Worm (Caenorhabditis elegans) whole organism, young adult: Measurements from ENCODE around the gene srd-33.

Experiments used
- C17E4.6 ChIP-seq: fragments of 200-800 bp; sonication (Bioruptor generic); IDR thresholded peaks from 2 replicates; pipeline ENCODE4 v1.3.6; 2022; ENCODE audit warnings: missing genetic modification reagents, missing genetic modification characterization, missing compliant biosample characterization
- D2030.7 ChIP-seq: fragments of 200-800 bp; sonication (Bioruptor generic); IDR thresholded peaks from 2 replicates; pipeline ENCODE4 v1.3.6; 2022; ENCODE audit warnings: missing genetic modification reagents, missing genetic modification characterization, missing compliant biosample characterization
- F10E7.11 ChIP-seq: sonication (generic microtip); optimal IDR thresholded peaks from 2 replicates; lab custom pipeline; 2017; ENCODE audit warnings: mild to moderate bottlenecking, missing genetic modification characterization, moderate library complexity, missing compliant biosample characterization
- F37B4.10 ChIP-seq: fragments of 200-800 bp; sonication (Bioruptor generic); IDR thresholded peaks from 2 replicates; pipeline ENCODE4 v1.3.6; 2022; ENCODE audit warnings: missing genetic modification characterization, missing compliant biosample characterization
- F49E8.2 ChIP-seq: sonication (generic microtip); optimal IDR thresholded peaks from 3 replicates; lab custom pipeline; 2017; ENCODE audit warnings: missing genetic modification characterization, mild to moderate bottlenecking, missing compliant biosample characterization, antibody characterized with exemption, moderate library complexity; ENCODE audit not compliant: insufficient read depth
- F55B11.4 ChIP-seq: sonication (generic microtip); optimal IDR thresholded peaks from 2 replicates; lab custom pipeline; 2016; ENCODE audit warnings: missing compliant biosample characterization, missing genetic modification characterization, borderline replicate concordance; ENCODE audit not compliant: insufficient read depth
- T26A5.8 ChIP-seq: sonication (generic microtip); optimal IDR thresholded peaks from 2 replicates; lab custom pipeline; 2016; ENCODE audit warnings: missing genetic modification characterization, missing compliant biosample characterization
- Y53G8AR.9 ChIP-seq: fragments of 200-800 bp; sonication (Bioruptor generic); conservative IDR thresholded peaks from 2 replicates; pipeline ENCODE4 v1.3.6; 2022; ENCODE audit warnings: missing genetic modification reagents, missing genetic modification characterization, missing compliant biosample characterization
- Y56A3A.18 ChIP-seq: fragments of 200-800 bp; sonication (Bioruptor generic); IDR thresholded peaks from 2 replicates; pipeline ENCODE4 v1.3.6; 2022; ENCODE audit warnings: missing genetic modification reagents, missing genetic modification characterization, missing compliant biosample characterization
- Y95B8A.8 ChIP-seq: fragments of 200-800 bp; sonication (Bioruptor generic); IDR thresholded peaks from 2 replicates; pipeline ENCODE4 v1.3.6; 2022; ENCODE audit warnings: missing genetic modification reagents, missing genetic modification characterization, missing compliant biosample characterization
- ZK185.1 ChIP-seq: sonication (generic microtip); optimal IDR thresholded peaks from 2 replicates; lab custom pipeline; 2016; ENCODE audit warnings: mild to moderate bottlenecking, missing genetic modification characterization, missing compliant biosample characterization; ENCODE audit not compliant: poor library complexity, severe bottlenecking
- atf-7 ChIP-seq: sonication (generic microtip); optimal IDR thresholded peaks from 2 replicates; lab custom pipeline; 2017; ENCODE audit warnings: mild to moderate bottlenecking, missing genetic modification characterization, missing compliant biosample characterization
- ceh-40 ChIP-seq: fragments of 200-800 bp; sonication (Bioruptor generic); IDR thresholded peaks from 2 replicates; pipeline ENCODE4 v1.3.6; 2022; ENCODE audit warnings: missing genetic modification characterization, missing compliant biosample characterization
- ceh-91 ChIP-seq: fragments of 200-800 bp; sonication (Bioruptor generic); IDR thresholded peaks from 2 replicates; pipeline ENCODE4 v1.3.6; 2022; ENCODE audit warnings: missing genetic modification reagents, missing genetic modification characterization, missing compliant biosample characterization
- die-1 ChIP-seq: sonication (generic microtip); optimal IDR thresholded peaks from 2 replicates; lab custom pipeline; 2016; ENCODE audit warnings: missing genotype, mild to moderate bottlenecking, missing genetic modification characterization, missing compliant biosample characterization
- dox-1 ChIP-seq: fragments of 200-800 bp; sonication (Bioruptor generic); IDR thresholded peaks from 2 replicates; pipeline ENCODE4 v1.3.6; 2022; ENCODE audit warnings: missing genetic modification reagents, missing genetic modification characterization, missing compliant biosample characterization
- dpff-1 ChIP-seq: sonication (generic microtip); optimal IDR thresholded peaks from 2 replicates; lab custom pipeline; 2017; ENCODE audit warnings: mild to moderate bottlenecking, missing genetic modification characterization, missing compliant biosample characterization
- egl-18 ChIP-seq: fragments of 200-800 bp; sonication (Bioruptor generic); IDR thresholded peaks from 2 replicates; pipeline ENCODE4 v1.3.6; 2022; ENCODE audit warnings: missing genetic modification reagents, missing genetic modification characterization, missing compliant biosample characterization
- egrh-3 ChIP-seq: fragments of 200-800 bp; sonication (Bioruptor generic); IDR thresholded peaks from 2 replicates; pipeline ENCODE4 v1.3.6; 2022; ENCODE audit warnings: missing genetic modification reagents, missing genetic modification characterization, missing compliant biosample characterization
- ets-4 ChIP-seq: fragments of 200-800 bp; sonication (Bioruptor generic); optimal IDR thresholded peaks from 2 replicates; lab custom pipeline; 2018; ENCODE audit warnings: mild to moderate bottlenecking, missing genetic modification characterization, missing compliant biosample characterization
- hlh-12 ChIP-seq: sonication (generic microtip); optimal IDR thresholded peaks from 2 replicates; lab custom pipeline; 2016; ENCODE audit warnings: missing genetic modification characterization, missing compliant biosample characterization
- hsf-1 ChIP-seq: fragments of 200-800 bp; sonication (Bioruptor generic); IDR thresholded peaks from 2 replicates; pipeline ENCODE4 v1.3.6; 2022; ENCODE audit warnings: missing genetic modification reagents, missing genetic modification characterization, missing compliant biosample characterization
- lag-1 ChIP-seq: fragments of 200-800 bp; sonication (Bioruptor generic); IDR thresholded peaks from 2 replicates; pipeline ENCODE4 v1.3.6; 2022; ENCODE audit warnings: missing genetic modification reagents, missing genetic modification characterization, missing compliant biosample characterization
- let-526 ChIP-seq: fragments of 200-800 bp; sonication (Bioruptor generic); IDR thresholded peaks from 2 replicates; pipeline ENCODE4 v1.3.6; 2022; ENCODE audit warnings: missing genetic modification reagents, missing genetic modification characterization, missing compliant biosample characterization
- lin-35 ChIP-seq, 3 experiments: fragments of 150-350 bp in 2 of 3; sonication (generic microtip) in 1 of 3; optimal IDR thresholded peaks; 2 replicates each; lab custom pipeline; 2014 to 2018; ENCODE audit warnings: missing biosample characterization in 3 of 3, missing genetic modification characterization in 3 of 3, missing genetic modification reagents in 3 of 3
- lsy-27 ChIP-seq: sonication (generic microtip); optimal IDR thresholded peaks from 2 replicates; lab custom pipeline; 2017; ENCODE audit warnings: missing genetic modification characterization, mild to moderate bottlenecking, missing compliant biosample characterization, antibody characterized with exemption, missing genotype, borderline replicate concordance; ENCODE audit not compliant: insufficient read depth
- madf-3 ChIP-seq: fragments of 200-800 bp; sonication (Bioruptor generic); IDR thresholded peaks from 2 replicates; pipeline ENCODE4 v1.3.6; 2022; ENCODE audit warnings: missing genetic modification reagents, missing genetic modification characterization, missing compliant biosample characterization
- madf-6 ChIP-seq: fragments of 200-800 bp; sonication (Bioruptor generic); IDR thresholded peaks from 2 replicates; pipeline ENCODE4 v1.3.6; 2022; ENCODE audit warnings: missing genetic modification reagents, missing genetic modification characterization, missing compliant biosample characterization
- madf-8 ChIP-seq: fragments of 200-800 bp; sonication (Bioruptor generic); conservative IDR thresholded peaks from 2 replicates; pipeline ENCODE4 v1.3.6; 2022; ENCODE audit warnings: missing genetic modification reagents, missing genetic modification characterization, missing compliant biosample characterization
- mxl-1 ChIP-seq: sonication (generic microtip); optimal IDR thresholded peaks from 2 replicates; lab custom pipeline; 2016; ENCODE audit warnings: missing genetic modification characterization, missing compliant biosample characterization
- nhr-27 ChIP-seq: fragments of 200-800 bp; sonication (Bioruptor generic); optimal IDR thresholded peaks from 2 replicates; lab custom pipeline; 2018; ENCODE audit warnings: mild to moderate bottlenecking, missing genetic modification characterization, moderate library complexity, missing compliant biosample characterization
- pha-4 ChIP-seq: fragments of 150-350 bp; sonication (generic microtip); optimal IDR thresholded peaks from 2 replicates; lab custom pipeline; 2014; ENCODE audit warnings: missing biosample characterization, missing genetic modification reagents, missing genetic modification characterization
- snpc-1.1 ChIP-seq: sonication (generic microtip); optimal IDR thresholded peaks from 2 replicates; lab custom pipeline; 2017; ENCODE audit warnings: missing genetic modification characterization, mild to moderate bottlenecking, missing compliant biosample characterization, antibody characterized with exemption, moderate library complexity, missing genotype, missing genetic modification reagents; ENCODE audit not compliant: insufficient read depth
- snpc-1.3 ChIP-seq: sonication (generic microtip); optimal IDR thresholded peaks from 2 replicates; lab custom pipeline; 2017; ENCODE audit warnings: missing genetic modification characterization, mild to moderate bottlenecking, missing compliant biosample characterization, antibody characterized with exemption, moderate library complexity, missing genotype, missing genetic modification reagents; ENCODE audit not compliant: insufficient read depth
- snpc-4 ChIP-seq, 5 experiments: fragments of 150-350 bp in 1 of 5; sonication (generic microtip) in 4 of 5; optimal IDR thresholded peaks; 2 replicates each; lab custom pipeline; 2014 to 2018; ENCODE audit warnings: missing genetic modification characterization in 5 of 5, missing biosample characterization in 3 of 5, antibody characterized with exemption in 2 of 5, mild to moderate bottlenecking in 2 of 5, missing compliant biosample characterization in 2 of 5, missing genotype in 2 of 5, moderate library complexity in 2 of 5, missing genetic modification reagents in 1 of 5
- somi-1 ChIP-seq: fragments of 200-800 bp; sonication (Bioruptor generic); optimal IDR thresholded peaks from 2 replicates; lab custom pipeline; 2018; ENCODE audit warnings: mild to moderate bottlenecking, missing genetic modification characterization, missing compliant biosample characterization
- sptf-2 ChIP-seq: fragments of 200-800 bp; sonication (Bioruptor generic); optimal IDR thresholded peaks from 2 replicates; lab custom pipeline; 2018; ENCODE audit warnings: mild to moderate bottlenecking, missing genetic modification characterization, missing compliant biosample characterization
- tbp1 ChIP-seq: fragments of 200-800 bp; sonication (Bioruptor generic); optimal IDR thresholded peaks from 2 replicates; lab custom pipeline; 2018; ENCODE audit warnings: mild to moderate bottlenecking, missing genetic modification characterization, missing compliant biosample characterization
- unc-130 ChIP-seq: sonication (generic microtip); optimal IDR thresholded peaks from 2 replicates; lab custom pipeline; 2016; ENCODE audit warnings: missing genetic modification reagents, missing genetic modification characterization, missing compliant biosample characterization
- xnd-1 ChIP-seq: sonication (generic microtip); optimal IDR thresholded peaks from 2 replicates; lab custom pipeline; 2016; ENCODE audit warnings: missing genotype, missing genetic modification reagents, missing genetic modification characterization, missing compliant biosample characterization
- zfh-2 ChIP-seq: fragments of 200-800 bp; sonication (Bioruptor generic); conservative IDR thresholded peaks from 2 replicates; pipeline ENCODE4 v1.3.6; 2022; ENCODE audit warnings: missing genetic modification reagents, missing genetic modification characterization, missing compliant biosample characterization
- zim-3 ChIP-seq: sonication (generic microtip); optimal IDR thresholded peaks from 2 replicates; lab custom pipeline; 2017; ENCODE audit warnings: mild to moderate bottlenecking, missing genetic modification characterization, moderate library complexity, missing compliant biosample characterization
- ztf-25 ChIP-seq: fragments of 200-800 bp; sonication (Bioruptor generic); IDR thresholded peaks from 2 replicates; pipeline ENCODE4 v1.3.6; 2022; ENCODE audit warnings: missing genetic modification reagents, missing genetic modification characterization, missing compliant biosample characterization
- ztf-26 ChIP-seq: sonication (generic microtip); optimal IDR thresholded peaks from 2 replicates; lab custom pipeline; 2017; ENCODE audit warnings: missing genetic modification characterization, missing compliant biosample characterization
- ztf-28 ChIP-seq: fragments of 200-800 bp; sonication (Bioruptor generic); IDR thresholded peaks from 2 replicates; pipeline ENCODE4 v1.3.6; 2022; ENCODE audit warnings: missing genetic modification reagents, missing genetic modification characterization, missing compliant biosample characterization

Gene srd-33

DNA sequence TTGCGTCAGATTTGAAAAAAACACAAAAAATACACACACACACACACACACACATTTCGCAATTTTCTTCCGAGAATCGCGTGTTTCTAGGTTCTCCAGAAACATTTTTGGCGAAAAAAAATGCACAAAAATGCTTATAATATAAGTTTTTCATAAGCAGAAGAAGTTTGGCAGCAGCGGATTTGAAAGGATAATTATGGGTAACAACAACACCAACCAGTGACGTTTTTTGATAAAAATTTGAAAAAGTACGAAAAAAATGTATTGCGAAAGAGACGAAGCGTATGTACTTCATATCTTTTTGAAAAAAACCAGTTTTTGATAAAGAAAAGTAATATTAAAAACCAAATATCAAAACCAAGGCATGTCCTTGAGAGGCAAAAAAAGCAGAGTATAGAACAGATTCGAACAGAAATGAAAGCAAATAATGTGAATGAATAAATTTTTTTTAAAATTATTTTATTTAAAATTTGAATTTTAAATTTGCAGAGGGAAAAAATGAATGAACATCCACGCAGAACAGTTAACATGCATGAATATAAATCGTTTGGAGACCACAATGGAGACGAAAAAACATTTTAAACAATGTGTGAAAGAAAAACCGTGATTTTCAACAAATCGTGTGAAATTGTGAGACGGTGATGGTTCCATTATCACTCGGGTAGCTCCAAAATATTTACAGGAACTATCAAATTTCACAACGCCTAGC, 48.3 kb upstream of the srd-33 start (continued):
- no peak for TF ChIP-seq zfh-2 (GFP tag; lab: Robert Waterston, UW)
- TF ChIP-seq zim-3 (tag; lab: Kevin White, UChicago) = peak; percentile 84
- peak; percentile 14 for TF ChIP-seq F49E8.2 (tag; lab: Kevin White, UChicago)
- TF ChIP-seq madf-6 = peak; percentile 44
- peak; percentile 32 for TF ChIP-seq T26A5.8 (tag; lab: Kevin White, UChicago)
- no peak for TF ChIP-seq ets-4 (GFP tag; lab: Kevin White, UChicago)
- no peak for TF ChIP-seq F55B11.4
- TF ChIP-seq C17E4.6 = no peak
- no peak for TF ChIP-seq dox-1 (GFP tag; lab: Robert Waterston, UW)
- no peak for TF ChIP-seq D2030.7
- TF ChIP-seq egl-18 (GFP tag; lab: Robert Waterston, UW) = no peak
- TF ChIP-seq madf-8 (GFP tag; lab: Robert Waterston, UW) = no peak
- TF ChIP-seq unc-130 (GFP tag; lab: Kevin White, UChicago) = peak; percentile 13
- TF ChIP-seq snpc-1.3 (tag; lab: Kevin White, UChicago) = no peak
- TF ChIP-seq atf-7 (tag; lab: Kevin White, UChicago) = peak; percentile 87
- TF ChIP-seq dpff-1 (tag; lab: Kevin White, UChicago) = peak; percentile 85
- TF ChIP-seq snpc-4 (GFP tag; optimal IDR thresholded peaks at IDR 0.05; lab: Kevin White, UChicago) = no peak
- TF ChIP-seq snpc-4 (tag; optimal IDR thresholded peaks at IDR 0.05; lab: Kevin White, UChicago) = peak in 2 of 4 experiments; percentile 30 to 37
- TF ChIP-seq somi-1 (GFP tag; lab: Kevin White, UChicago) = peak; percentile 57
- peak; percentile 48; the same call in 1 of the 2 replicates for TF ChIP-seq hsf-1 (GFP tag; lab: Robert Waterston, UW)
- no peak for TF ChIP-seq hlh-12 (tag; lab: Kevin White, UChicago)
- TF ChIP-seq snpc-1.1 (tag; lab: Kevin White, UChicago) = no peak
- TF ChIP-seq ceh-40 (GFP tag; lab: Robert Waterston, UW) = 0 out of 2 replicates have a peak, but pooled peaks have one; percentile 36
- TF ChIP-seq sptf-2 (GFP tag; lab: Kevin White, UChicago) = no peak
- TF ChIP-seq F10E7.11 = peak; percentile 92
- peak in 1 of 3 experiments; percentile 3 for TF ChIP-seq lin-35 (GFP tag; optimal IDR thresholded peaks at IDR 0.05; lab: Kevin White, UChicago)
- TF ChIP-seq mxl-1 = no peak
- TF ChIP-seq ztf-25 = no peak
- TF ChIP-seq Y56A3A.18 = peak; percentile 15; the same call in 1 of the 2 replicates
- TF ChIP-seq lsy-27 = no peak
- TF ChIP-seq pha-4 (tag; lab: Kevin White, UChicago) = no peak
- TF ChIP-seq lag-1 (GFP tag; lab: Robert Waterston, UW) = no peak
- TF ChIP-seq ztf-26 (tag; lab: Kevin White, UChicago) = peak; percentile 92
- TF ChIP-seq madf-3 = 0 out of 2 replicates have a peak, but pooled peaks have one; percentile 1
- no peak for TF ChIP-seq F37B4.10 (GFP tag; lab: Robert Waterston, UW)
- no peak for TF ChIP-seq ztf-28 (GFP tag; lab: Robert Waterston, UW)
- TF ChIP-seq xnd-1 = peak; percentile 34
- peak; percentile 68 for TF ChIP-seq ZK185.1
- no peak for TF ChIP-seq ceh-91 (GFP tag; lab: Robert Waterston, UW)
- TF ChIP-seq let-526 = no peak
- TF ChIP-seq egrh-3 (GFP tag; lab: Robert Waterston, UW) = no peak
- 0 out of 2 replicates have a peak, but pooled peaks have one; percentile 48 for TF ChIP-seq Y95B8A.8
- TF ChIP-seq Y53G8AR.9 (GFP tag; lab: Robert Waterston, UW) = 0 out of 2 replicates have a peak, but pooled peaks have one; percentile 31
- TF ChIP-seq nhr-27 (tag; lab: Kevin White, UChicago) = no peak
- peak; percentile 43 for TF ChIP-seq die-1 (tag; lab: Kevin White, UChicago)
- TF ChIP-seq tbp1 (GFP tag; lab: Kevin White, UChicago) = peak; percentile 3
